Fruit fly (Drosophila melanogaster) whole organism, prepupa: Measurements from ENCODE around the gene CG6770.
A peak's percentile ranks its signal among the peaks of the same experiment; 100 is the strongest.

Experiments
- Blimp-1 ChIP-seq: fragments of 200-800 bp; sonication (Bioruptor generic); optimal IDR thresholded peaks from 3 replicates; lab custom pipeline; 2017; ENCODE audit warnings: missing biosample characterization, missing genetic modification characterization, mild to moderate bottlenecking, moderate library complexity, missing genetic modification reagents
- CG10631 ChIP-seq: fragments of 200-800 bp; sonication (Bioruptor generic); optimal IDR thresholded peaks from 2 replicates; lab custom pipeline; 2016; ENCODE audit warnings: missing biosample characterization, missing genetic modification characterization
- CG11294 ChIP-seq: fragments of 200-800 bp; sonication (Bioruptor generic); IDR thresholded peaks from 2 replicates; pipeline ENCODE4 v1.3.6; 2022; ENCODE audit warnings: missing biosample characterization, missing genetic modification characterization
- CG11762 ChIP-seq: fragments of 200-800 bp; sonication (Bioruptor generic); optimal IDR thresholded peaks from 3 replicates; lab custom pipeline; 2016; ENCODE audit warnings: missing biosample characterization, missing genetic modification characterization; ENCODE audit not compliant: insufficient read depth
- CG11902 ChIP-seq: fragments of 200-800 bp; sonication (Bioruptor generic); optimal IDR thresholded peaks from 3 replicates; lab custom pipeline; 2016; ENCODE audit warnings: missing biosample characterization, missing genetic modification characterization
- CG15336 ChIP-seq: fragments of 200-800 bp; sonication (Bioruptor generic); IDR thresholded peaks from 2 replicates; pipeline ENCODE4 v1.3.6; 2022; ENCODE audit warnings: missing biosample characterization, missing genetic modification characterization
- CG16779 ChIP-seq: fragments of 200-800 bp; sonication (Bioruptor generic); optimal IDR thresholded peaks from 3 replicates; lab custom pipeline; 2017; ENCODE audit warnings: missing biosample characterization, mild to moderate bottlenecking, missing genetic modification characterization
- CG3032 ChIP-seq: fragments of 200-800 bp; optimal IDR thresholded peaks from 2 replicates; lab custom pipeline; 2019; ENCODE audit warnings: missing biosample characterization, mild to moderate bottlenecking, missing genetic modification characterization, moderate library complexity
- CG32006 ChIP-seq: fragments of 200-800 bp; sonication (Bioruptor generic); optimal IDR thresholded peaks from 3 replicates; lab custom pipeline; 2017; ENCODE audit warnings: missing biosample characterization, mild to moderate bottlenecking, missing genetic modification characterization
- CG34406 ChIP-seq: fragments of 200-800 bp; sonication (Bioruptor generic); optimal IDR thresholded peaks from 3 replicates; lab custom pipeline; 2016; ENCODE audit warnings: missing biosample characterization, missing genetic modification characterization
- CG3919 ChIP-seq: fragments of 200-800 bp; sonication (Bioruptor generic); optimal IDR thresholded peaks from 3 replicates; lab custom pipeline; 2016; ENCODE audit warnings: missing biosample characterization, missing genetic modification characterization
- CG4318 ChIP-seq: fragments of 200-800 bp; sonication (Bioruptor generic); optimal IDR thresholded peaks from 3 replicates; lab custom pipeline; 2017; ENCODE audit warnings: missing biosample characterization, mild to moderate bottlenecking, missing genetic modification characterization
- CG6163 ChIP-seq: fragments of 200-800 bp; sonication (Bioruptor generic); IDR thresholded peaks from 3 replicates; pipeline ENCODE4 v1.3.6; 2022; ENCODE audit warnings: missing biosample characterization, missing genetic modification characterization
- CG6276 ChIP-seq: fragments of 200-800 bp; sonication (Bioruptor generic); optimal IDR thresholded peaks from 2 replicates; lab custom pipeline; 2017; ENCODE audit warnings: missing biosample characterization, mild to moderate bottlenecking, missing genetic modification characterization
- CG6792 ChIP-seq: fragments of 200-800 bp; sonication (Bioruptor generic); optimal IDR thresholded peaks from 3 replicates; lab custom pipeline; 2016; ENCODE audit warnings: missing biosample characterization, missing genetic modification characterization
- CG6808 ChIP-seq: fragments of 200-800 bp; sonication (Bioruptor generic); optimal IDR thresholded peaks from 3 replicates; lab custom pipeline; 2017; ENCODE audit warnings: missing biosample characterization, missing genetic modification characterization, mild to moderate bottlenecking, moderate library complexity, missing genetic modification reagents
- CG6854 ChIP-seq: fragments of 200-800 bp; sonication (Bioruptor generic); optimal IDR thresholded peaks from 2 replicates; lab custom pipeline; 2017; ENCODE audit warnings: missing biosample characterization, mild to moderate bottlenecking, missing genetic modification characterization
- CG8119 ChIP-seq: fragments of 200-800 bp; sonication (Bioruptor generic); IDR thresholded peaks from 3 replicates; pipeline ENCODE4 v1.3.6; 2022; ENCODE audit warnings: missing biosample characterization, missing genetic modification characterization
- CG8319 ChIP-seq: fragments of 200-800 bp; sonication (Bioruptor generic); optimal IDR thresholded peaks from 3 replicates; lab custom pipeline; 2016; ENCODE audit warnings: missing biosample characterization, missing genetic modification characterization
- CG8632 ChIP-seq: fragments of 200-800 bp; sonication (Bioruptor generic); optimal IDR thresholded peaks from 3 replicates; lab custom pipeline; 2016; ENCODE audit warnings: missing biosample characterization, missing genetic modification characterization
- CG9139 ChIP-seq: fragments of 200-800 bp; sonication (Bioruptor generic); optimal IDR thresholded peaks from 3 replicates; lab custom pipeline; 2017; ENCODE audit warnings: missing biosample characterization, mild to moderate bottlenecking, missing genetic modification characterization
- Eip78C ChIP-seq: fragments of 200-800 bp; sonication (Bioruptor generic); peaks from one replicate; lab custom pipeline; 2016; ENCODE audit warnings: missing biosample characterization, missing genetic modification characterization
- Eip93F ChIP-seq: fragments of 200-800 bp; sonication (Bioruptor generic); optimal IDR thresholded peaks from 2 replicates; lab custom pipeline; 2016; ENCODE audit warnings: missing biosample characterization, mild to moderate bottlenecking, missing genetic modification characterization
- Ets96B ChIP-seq: fragments of 200-800 bp; optimal IDR thresholded peaks from 2 replicates; lab custom pipeline; 2019; ENCODE audit warnings: missing biosample characterization, mild to moderate bottlenecking, missing genetic modification characterization, moderate library complexity
- Gug ChIP-seq: fragments of 200-800 bp; sonication (Bioruptor generic); IDR thresholded peaks from 2 replicates; pipeline ENCODE4 v1.3.6; 2022; ENCODE audit warnings: missing biosample characterization, missing genetic modification characterization
- Hr39 ChIP-seq: fragments of 200-800 bp; sonication (Bioruptor generic); optimal IDR thresholded peaks from 2 replicates; lab custom pipeline; 2016; ENCODE audit warnings: missing biosample characterization, missing genetic modification characterization
- Lpt ChIP-seq: fragments of 200-800 bp; sonication (Bioruptor generic); optimal IDR thresholded peaks from 3 replicates; lab custom pipeline; 2016; ENCODE audit warnings: missing biosample characterization, missing genetic modification characterization
- OdsH ChIP-seq: fragments of 200-800 bp; sonication (Bioruptor generic); optimal IDR thresholded peaks from 3 replicates; lab custom pipeline; 2016; ENCODE audit warnings: missing biosample characterization, missing genetic modification characterization
- Sox14 ChIP-seq: fragments of 200-800 bp; sonication (Bioruptor generic); optimal IDR thresholded peaks from 3 replicates; lab custom pipeline; 2016; ENCODE audit warnings: missing biosample characterization, missing genetic modification characterization
- Sox15 ChIP-seq: fragments of 200-800 bp; sonication (Bioruptor generic); optimal IDR thresholded peaks from 3 replicates; lab custom pipeline; 2016; ENCODE audit warnings: missing biosample characterization, missing genetic modification characterization
- achi ChIP-seq: fragments of 200-800 bp; sonication (Bioruptor generic); optimal IDR thresholded peaks from 3 replicates; lab custom pipeline; 2016; ENCODE audit warnings: missing biosample characterization, missing genetic modification characterization
- dac ChIP-seq: fragments of 200-800 bp; sonication (Bioruptor generic); optimal IDR thresholded peaks from 2 replicates; lab custom pipeline; 2017; ENCODE audit warnings: missing biosample characterization, mild to moderate bottlenecking, missing genetic modification characterization
- dsx ChIP-seq: fragments of 200-800 bp; optimal IDR thresholded peaks from 3 replicates; lab custom pipeline; 2019; ENCODE audit warnings: missing biosample characterization, mild to moderate bottlenecking, missing genetic modification characterization, moderate library complexity; ENCODE audit not compliant: poor library complexity, severe bottlenecking
- eg ChIP-seq: fragments of 200-800 bp; sonication (Bioruptor generic); IDR thresholded peaks from 3 replicates; pipeline ENCODE4 v1.3.6; 2022; ENCODE audit warnings: missing biosample characterization, missing genetic modification characterization
- esn ChIP-seq: fragments of 200-800 bp; sonication (Bioruptor generic); optimal IDR thresholded peaks from 2 replicates; lab custom pipeline; 2016; ENCODE audit warnings: missing biosample characterization, mild to moderate bottlenecking, missing genetic modification characterization, moderate library complexity
- fd59A ChIP-seq: fragments of 200-800 bp; sonication (Bioruptor generic); optimal IDR thresholded peaks from 2 replicates; lab custom pipeline; 2017; ENCODE audit warnings: missing biosample characterization, mild to moderate bottlenecking, missing genetic modification characterization, missing genetic modification reagents
- fd85E ChIP-seq: fragments of 200-800 bp; sonication (Bioruptor generic); optimal IDR thresholded peaks from 3 replicates; lab custom pipeline; 2016; ENCODE audit warnings: missing biosample characterization, missing genetic modification characterization
- fkh ChIP-seq: fragments of 200-800 bp; sonication (Bioruptor generic); optimal IDR thresholded peaks from 3 replicates; lab custom pipeline; 2017; ENCODE audit warnings: missing biosample characterization, mild to moderate bottlenecking, missing genetic modification characterization, moderate library complexity
- lz ChIP-seq: fragments of 200-800 bp; sonication (Bioruptor generic); optimal IDR thresholded peaks from 3 replicates; lab custom pipeline; 2016; ENCODE audit warnings: missing biosample characterization, missing genetic modification characterization
- pdm3 ChIP-seq: fragments of 200-800 bp; sonication (Bioruptor generic); optimal IDR thresholded peaks from 3 replicates; lab custom pipeline; 2016; ENCODE audit warnings: missing biosample characterization, missing genetic modification characterization
- spab ChIP-seq: fragments of 200-800 bp; sonication (Bioruptor generic); optimal IDR thresholded peaks from 2 replicates; lab custom pipeline; 2017; ENCODE audit warnings: missing biosample characterization, mild to moderate bottlenecking, missing genetic modification characterization, missing genetic modification reagents
- svp ChIP-seq: fragments of 200-800 bp; sonication (Bioruptor generic); peaks from one replicate; lab custom pipeline; 2016; ENCODE audit warnings: missing biosample characterization, missing genetic modification characterization
- topi ChIP-seq: fragments of 200-800 bp; sonication (Bioruptor generic); optimal IDR thresholded peaks from 3 replicates; lab custom pipeline; 2016; ENCODE audit warnings: missing biosample characterization, missing genetic modification characterization
- vri ChIP-seq: fragments of 200-800 bp; sonication (Bioruptor generic); optimal IDR thresholded peaks from 3 replicates; lab custom pipeline; 2016; ENCODE audit warnings: missing biosample characterization, mild to moderate bottlenecking, missing genetic modification characterization

CG6770 gene

dm6 chr2L:12004211-12004979 is 41.5 kb downstream of the CG6770 start (continued):
- TF ChIP-seq CG8319 (no peak), pdm3 (GFP tag; lab: Kevin White, UChicago) (peak; percentile 22), Eip78C (GFP tag; lab: Kevin White, UChicago) (peak; percentile 30), Lpt (GFP tag; lab: Kevin White, UChicago) (peak; percentile 1)

dm6 chr2L:12003792-12004210 is 42.1 kb downstream of the CG6770 start:
- no peak for TF ChIP-seq CG16779 (tag; lab: Kevin White, UChicago)
- TF ChIP-seq Blimp-1 (GFP tag; lab: Kevin White, UChicago): no peak
- no peak for TF ChIP-seq CG6854 (GFP tag; lab: Kevin White, UChicago)
- no peak for TF ChIP-seq fkh (GFP tag; lab: Kevin White, UChicago)
- TF ChIP-seq Ets96B: no peak
- no peak for TF ChIP-seq achi (GFP tag; lab: Kevin White, UChicago)
- TF ChIP-seq dsx: peak; percentile 77
- peak; percentile 64 for TF ChIP-seq svp (GFP tag; lab: Kevin White, UChicago)
- no peak for TF ChIP-seq CG6792 (GFP tag; lab: Kevin White, UChicago)

DNA sequence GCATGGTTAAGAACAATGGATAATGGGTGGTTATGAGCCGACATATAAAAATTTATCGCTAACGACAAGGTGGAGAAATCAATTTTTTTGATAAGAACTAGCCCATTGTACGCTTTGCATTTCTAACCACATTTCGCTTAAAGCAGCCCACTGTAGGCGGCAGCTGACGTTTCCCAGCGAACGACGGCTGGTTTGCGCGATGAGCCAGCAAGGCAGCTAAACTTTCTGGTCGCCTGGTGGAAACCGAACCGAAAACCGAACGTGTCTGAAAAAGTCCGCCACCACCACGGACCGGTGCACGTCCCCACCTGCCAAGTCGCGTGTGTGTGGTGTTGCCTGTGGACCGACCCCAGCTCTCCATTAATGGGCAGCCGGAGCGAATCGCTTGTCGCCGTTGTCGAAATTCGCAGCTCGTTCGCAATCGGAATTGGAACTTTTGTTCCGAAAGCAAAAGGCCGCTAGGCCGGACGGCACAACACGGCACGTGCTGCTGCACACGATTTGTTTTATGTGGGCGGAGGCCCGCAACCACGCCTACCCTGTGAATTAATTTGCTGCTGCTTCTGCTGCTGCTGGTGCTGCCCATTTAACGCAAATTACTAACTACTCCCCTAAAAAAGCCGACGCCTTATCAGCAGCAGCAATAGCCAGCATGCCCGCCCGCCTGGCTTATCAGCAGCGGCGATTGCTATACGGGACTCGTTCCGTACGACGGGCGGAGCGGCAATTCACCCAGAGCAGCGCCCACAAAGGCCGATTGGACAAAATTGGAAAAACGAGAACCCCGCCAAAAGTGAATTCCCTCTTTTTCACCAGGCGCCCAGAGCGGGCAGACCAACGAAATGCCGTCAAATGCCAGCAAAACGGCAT is 42.8 kb downstream of the CG6770 start:
- TF ChIP-seq svp (GFP tag; lab: Kevin White, UChicago) (peak; percentile 88), CG11294 (GFP tag; lab: Robert Waterston, UW) (no peak), eg (no peak), vri (no peak), CG8119 (GFP tag; lab: Robert Waterston, UW) (no peak), Sox15 (GFP tag; lab: Kevin White, UChicago) (no peak), CG10631 (GFP tag; lab: Kevin White, UChicago) (peak; percentile 31), CG6276 (GFP tag; lab: Kevin White, UChicago) (peak; percentile 19), CG3032 (tag; lab: Kevin White, UChicago) (peak; percentile 16), CG4318 (GFP tag; lab: Kevin White, UChicago) (peak; percentile 14), fd59A (no peak), Eip93F (GFP tag; lab: Kevin White, UChicago) (no peak), CG3919 (GFP tag; lab: Kevin White, UChicago) (peak; percentile 63), Lpt (GFP tag; lab: Kevin White, UChicago) (no peak), CG9139 (GFP tag; lab: Kevin White, UChicago) (no peak), CG6792 (GFP tag; lab: Kevin White, UChicago) (peak; percentile 15), Gug (GFP tag; lab: Robert Waterston, UW) (no peak), esn (GFP tag; lab: Kevin White, UChicago) (peak; percentile 48), fd85E (GFP tag; lab: Kevin White, UChicago) (no peak), CG32006 (GFP tag; lab: Kevin White, UChicago) (peak; percentile 61), dac (GFP tag; lab: Kevin White, UChicago) (no peak), CG11762 (GFP tag; lab: Kevin White, UChicago) (peak; percentile 16), Sox14 (GFP tag; lab: Kevin White, UChicago) (peak; percentile 42), lz (GFP tag; lab: Kevin White, UChicago) (no peak), achi (GFP tag; lab: Kevin White, UChicago) (peak; percentile 35), CG6163 (GFP tag; lab: Robert Waterston, UW) (no peak), CG34406 (peak; percentile 13), OdsH (GFP tag; lab: Kevin White, UChicago) (peak; percentile 42), topi (GFP tag; lab: Kevin White, UChicago) (peak; percentile 7), Hr39 (peak; percentile 43), Blimp-1 (GFP tag; lab: Kevin White, UChicago) (peak; percentile 35), pdm3 (GFP tag; lab: Kevin White, UChicago) (peak; percentile 47), CG8632 (GFP tag; lab: Kevin White, UChicago) (peak; percentile 28), spab (GFP tag; lab: Kevin White, UChicago) (no peak), Ets96B (no peak), CG15336 (GFP tag; lab: Robert Waterston, UW) (no peak), CG11902 (no peak), fkh (GFP tag; lab: Kevin White, UChicago) (no peak), CG6808 (GFP tag; lab: Kevin White, UChicago) (no peak)
